Fruit fly (Drosophila melanogaster) whole organism, embryonic: ENCODE data around the gene CG12035.

Source experiments
- BEAF-32 ChIP-seq: fragments of 200-800 bp; sonication (Bioruptor generic); optimal IDR thresholded peaks from 3 replicates; lab custom pipeline; 2017; ENCODE audit warnings: missing biosample characterization, missing genetic modification characterization, mild to moderate bottlenecking, moderate library complexity, missing genetic modification reagents
- CG16779 ChIP-seq: fragments of 200-800 bp; sonication (Bioruptor generic); IDR thresholded peaks from 2 replicates; pipeline ENCODE4 v1.3.6; 2022; ENCODE audit warnings: missing biosample characterization, missing genetic modification characterization
- CG6689 ChIP-seq: fragments of 200-800 bp; sonication (Bioruptor generic); IDR thresholded peaks from 2 replicates; pipeline ENCODE4 v1.3.6; 2022; ENCODE audit warnings: missing biosample characterization, missing genetic modification characterization
- CG6765 ChIP-seq: fragments of 200-800 bp; sonication (Bioruptor generic); optimal IDR thresholded peaks from 3 replicates; lab custom pipeline; 2017; ENCODE audit warnings: missing biosample characterization, mild to moderate bottlenecking, missing genetic modification characterization
- CTCF ChIP-seq: fragments of 200-800 bp; sonication (Bioruptor generic); optimal IDR thresholded peaks from 2 replicates; lab custom pipeline; 2017; ENCODE audit warnings: missing biosample characterization, mild to moderate bottlenecking, missing genetic modification characterization, moderate library complexity
- insv ChIP-seq, 2 experiments: fragments of 200-800 bp; sonication (Bioruptor generic); optimal IDR thresholded peaks; 3 replicates each; lab custom pipeline; 2016 to 2018; ENCODE audit warnings: missing biosample characterization in 2 of 2, missing genetic modification characterization in 2 of 2
- p53 ChIP-seq: fragments of 200-800 bp; sonication (Bioruptor generic); optimal IDR thresholded peaks from 2 replicates; lab custom pipeline; 2016; ENCODE audit warnings: missing biosample characterization, missing genetic modification characterization
- usp ChIP-seq: fragments of >200 bp; optimal IDR thresholded peaks from 2 replicates; lab custom pipeline; 2017; ENCODE audit warnings: missing biosample characterization, missing genetic modification characterization

DNA sequence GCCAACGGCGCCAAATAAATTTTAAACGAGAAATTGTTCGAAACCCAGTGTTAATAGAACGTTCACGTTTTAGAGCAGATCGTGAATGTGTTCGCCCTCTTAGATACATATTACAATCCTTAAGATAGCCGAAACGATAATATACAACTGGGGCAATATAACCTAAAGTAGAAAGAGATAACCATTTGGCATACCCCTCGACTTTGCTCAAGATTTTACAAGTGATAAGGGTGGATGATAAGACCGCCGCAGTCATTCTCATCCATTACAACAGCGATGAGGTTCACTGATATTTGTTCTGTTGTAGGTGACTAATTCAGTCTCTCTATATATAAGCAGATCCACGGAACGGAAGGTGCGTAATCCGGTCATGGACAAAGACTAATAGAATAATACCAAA is 2.6 kb downstream of the CG12035 start:
- TF ChIP-seq CG6689 (GFP tag; lab: Robert Waterston, UW) (no peak), usp (GFP tag; lab: Kevin White, UChicago) (no peak), insv (GFP tag; optimal IDR thresholded peaks at IDR 0.05; lab: Kevin White, UChicago) (no peak), CTCF (GFP tag; lab: Kevin White, UChicago) (no peak), CG16779 (no peak), p53 (no peak), BEAF-32 (no peak), CG6765 (no peak)
